Fruit fly (Drosophila melanogaster) whole organism, prepupa: ENCODE measurements around the gene fon.

ENCODE experiments used
- Blimp-1 ChIP-seq: fragments of 200-800 bp; sonication (Bioruptor generic); optimal IDR thresholded peaks from 3 replicates; lab custom pipeline; 2017; ENCODE audit warnings: missing biosample characterization, missing genetic modification characterization, mild to moderate bottlenecking, moderate library complexity, missing genetic modification reagents
- CG10631 ChIP-seq: fragments of 200-800 bp; sonication (Bioruptor generic); optimal IDR thresholded peaks from 2 replicates; lab custom pipeline; 2016; ENCODE audit warnings: missing biosample characterization, missing genetic modification characterization
- CG11902 ChIP-seq: fragments of 200-800 bp; sonication (Bioruptor generic); optimal IDR thresholded peaks from 3 replicates; lab custom pipeline; 2016; ENCODE audit warnings: missing biosample characterization, missing genetic modification characterization
- CG16779 ChIP-seq: fragments of 200-800 bp; sonication (Bioruptor generic); optimal IDR thresholded peaks from 3 replicates; lab custom pipeline; 2017; ENCODE audit warnings: missing biosample characterization, mild to moderate bottlenecking, missing genetic modification characterization
- CG34406 ChIP-seq: fragments of 200-800 bp; sonication (Bioruptor generic); optimal IDR thresholded peaks from 3 replicates; lab custom pipeline; 2016; ENCODE audit warnings: missing biosample characterization, missing genetic modification characterization
- CG8119 ChIP-seq: fragments of 200-800 bp; sonication (Bioruptor generic); IDR thresholded peaks from 3 replicates; pipeline ENCODE4 v1.3.6; 2022; ENCODE audit warnings: missing biosample characterization, missing genetic modification characterization
- Ets96B ChIP-seq: fragments of 200-800 bp; optimal IDR thresholded peaks from 2 replicates; lab custom pipeline; 2019; ENCODE audit warnings: missing biosample characterization, mild to moderate bottlenecking, missing genetic modification characterization, moderate library complexity
- Hr38 ChIP-seq: sonication (Bioruptor generic); optimal IDR thresholded peaks from 2 replicates; lab custom pipeline; 2016; ENCODE audit warnings: missing biosample characterization, missing genetic modification characterization
- OdsH ChIP-seq: fragments of 200-800 bp; sonication (Bioruptor generic); optimal IDR thresholded peaks from 3 replicates; lab custom pipeline; 2016; ENCODE audit warnings: missing biosample characterization, missing genetic modification characterization
- cyc ChIP-seq: fragments of 200-800 bp; sonication (Bioruptor generic); optimal IDR thresholded peaks from 3 replicates; lab custom pipeline; 2016; ENCODE audit warnings: missing biosample characterization, missing genetic modification characterization
- dac ChIP-seq: fragments of 200-800 bp; sonication (Bioruptor generic); optimal IDR thresholded peaks from 2 replicates; lab custom pipeline; 2017; ENCODE audit warnings: missing biosample characterization, mild to moderate bottlenecking, missing genetic modification characterization
- fd59A ChIP-seq: fragments of 200-800 bp; sonication (Bioruptor generic); optimal IDR thresholded peaks from 2 replicates; lab custom pipeline; 2017; ENCODE audit warnings: missing biosample characterization, mild to moderate bottlenecking, missing genetic modification characterization, missing genetic modification reagents
- net ChIP-seq: fragments of 200-800 bp; sonication (Bioruptor generic); optimal IDR thresholded peaks from 3 replicates; lab custom pipeline; 2016; ENCODE audit warnings: missing biosample characterization, missing genetic modification characterization
- topi ChIP-seq: fragments of 200-800 bp; sonication (Bioruptor generic); optimal IDR thresholded peaks from 3 replicates; lab custom pipeline; 2016; ENCODE audit warnings: missing biosample characterization, missing genetic modification characterization

DNA sequence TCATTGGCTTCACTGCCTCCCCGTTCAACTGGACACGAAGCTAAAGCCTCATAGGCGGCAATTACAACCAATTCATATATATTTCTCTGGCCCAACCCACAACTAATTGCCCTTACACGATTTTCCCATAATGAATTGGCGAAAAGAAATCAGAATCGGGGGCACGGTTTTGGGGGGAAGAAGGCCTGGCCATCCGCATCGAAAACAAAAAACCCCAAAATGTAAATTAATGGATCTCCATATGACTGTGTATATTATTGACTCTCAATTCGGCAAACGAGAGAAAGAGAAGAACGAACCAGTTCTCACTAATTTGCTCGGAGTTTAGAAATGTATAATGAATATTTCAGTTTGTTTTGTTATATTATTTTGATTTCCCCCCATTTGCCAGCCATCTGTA is 3.0 kb upstream of the fon start:
- no peak for TF ChIP-seq CG10631 (GFP tag; lab: Kevin White, UChicago)
- no peak for TF ChIP-seq cyc (GFP tag; lab: Kevin White, UChicago)
- TF ChIP-seq CG16779 (tag; lab: Kevin White, UChicago): no peak
- TF ChIP-seq net (GFP tag; lab: Kevin White, UChicago): no peak
- TF ChIP-seq dac (GFP tag; lab: Kevin White, UChicago): no peak
- TF ChIP-seq Hr38 (GFP tag; lab: Kevin White, UChicago): no peak
- TF ChIP-seq Blimp-1 (GFP tag; lab: Kevin White, UChicago): no peak
- TF ChIP-seq OdsH (GFP tag; lab: Kevin White, UChicago): no peak
- TF ChIP-seq fd59A (GFP tag; lab: Kevin White, UChicago): no peak
- no peak for TF ChIP-seq CG11902 (GFP tag; lab: Kevin White, UChicago)
- TF ChIP-seq Ets96B (tag; lab: Kevin White, UChicago): no peak
- no peak for TF ChIP-seq topi (GFP tag; lab: Kevin White, UChicago)
- TF ChIP-seq CG8119 (GFP tag; lab: Robert Waterston, UW): no peak
- no peak for TF ChIP-seq CG34406 (GFP tag; lab: Kevin White, UChicago)
